Fruit fly (Drosophila melanogaster) whole organism: Measurements from ENCODE around the gene sqd.

Experiments used
- Dll ChIP-seq: fragments of >200 bp; optimal IDR thresholded peaks from 2 replicates; lab custom pipeline; 2017
- pan ChIP-seq: fragments of >200 bp; optimal IDR thresholded peaks from 2 replicates; lab custom pipeline; 2017
- usp ChIP-seq: fragments of >200 bp; optimal IDR thresholded peaks from 2 replicates; lab custom pipeline; 2017; ENCODE audit warnings: missing biosample characterization, missing genetic modification characterization, mixed read lengths

DNA sequence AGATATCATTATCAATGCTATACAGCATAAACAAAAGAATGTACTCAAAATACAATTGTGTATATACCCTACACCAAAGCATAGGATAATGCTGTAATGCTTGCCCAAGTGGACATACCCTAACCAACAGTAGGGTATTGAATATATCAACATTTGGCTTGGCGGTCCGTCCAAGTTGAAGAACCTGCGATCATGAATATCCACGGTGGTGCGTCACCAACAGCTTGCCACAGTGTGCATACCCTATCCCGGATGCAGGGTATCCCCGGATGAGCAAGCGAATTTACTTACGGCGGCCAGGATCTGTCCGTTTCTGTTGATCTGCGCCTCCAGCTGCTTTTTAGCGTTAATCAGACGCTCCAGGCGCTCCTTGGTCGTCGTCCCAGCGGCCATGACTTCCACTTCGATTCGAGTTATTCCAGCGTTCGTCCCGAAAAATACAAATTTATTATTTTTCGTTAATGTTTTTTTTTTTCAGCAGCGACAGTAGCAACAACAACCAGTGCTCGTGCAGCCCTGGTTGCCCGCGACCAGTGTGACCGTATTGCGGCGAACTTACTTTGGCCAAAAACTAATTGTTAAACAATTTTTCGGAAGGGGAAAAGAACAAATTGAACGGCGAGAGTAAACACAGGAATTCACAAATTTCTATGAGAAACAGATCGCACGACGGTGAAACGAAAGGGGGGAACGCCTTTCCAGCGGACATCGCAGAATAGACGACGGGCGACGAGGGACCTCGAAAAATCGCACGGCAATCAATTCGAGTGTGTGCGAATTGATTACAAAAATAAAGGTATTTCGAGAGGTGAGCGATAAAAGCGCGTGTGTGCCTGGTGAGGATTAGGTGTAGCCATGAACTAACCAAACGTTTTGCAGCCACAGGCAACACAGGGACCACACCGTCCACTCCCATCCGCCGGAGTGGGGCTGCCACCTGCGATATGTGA is 30.3 kb upstream of the sqd start, which contains the start of the genes Lkb1 and CG9588:
- no peak for TF ChIP-seq pan (lab: Kevin White, UChicago)
- TF ChIP-seq Dll (lab: Kevin White, UChicago), result no peak
- no peak for TF ChIP-seq usp (GFP tag; lab: Kevin White, UChicago)
